Fruit fly (Drosophila melanogaster) whole organism, embryonic: Measurements from ENCODE around the gene RabX6.

Experiments
- Aef1 ChIP-seq: fragments of 200-800 bp; sonication (Bioruptor generic); IDR thresholded peaks from 3 replicates; pipeline ENCODE4 v1.3.6; 2022; ENCODE audit warnings: missing biosample characterization, missing genetic modification characterization
- Atf-2 ChIP-seq: fragments of 200-800 bp; sonication (Bioruptor generic); optimal IDR thresholded peaks from 2 replicates; lab custom pipeline; 2016; ENCODE audit warnings: missing biosample characterization, missing genetic modification characterization
- Bteb2 ChIP-seq: fragments of 200-800 bp; sonication (Bioruptor generic); optimal IDR thresholded peaks from 2 replicates; lab custom pipeline; 2016; ENCODE audit warnings: missing biosample characterization, missing genetic modification characterization
- C15 ChIP-seq: fragments of 200-800 bp; sonication (Bioruptor generic); IDR thresholded peaks from 3 replicates; pipeline ENCODE4 v1.3.6; 2022; ENCODE audit warnings: missing biosample characterization, missing genetic modification characterization
- CG12219 ChIP-seq: fragments of 200-800 bp; sonication (Bioruptor generic); optimal IDR thresholded peaks from 3 replicates; lab custom pipeline; 2018; ENCODE audit warnings: missing biosample characterization, mild to moderate bottlenecking, missing genetic modification characterization
- CG13296 ChIP-seq: fragments of 200-800 bp; sonication (Bioruptor generic); optimal IDR thresholded peaks from 3 replicates; lab custom pipeline; 2018; ENCODE audit warnings: missing biosample characterization, mild to moderate bottlenecking, missing genetic modification characterization
- CG15011 ChIP-seq: fragments of 200-800 bp; sonication (Bioruptor generic); optimal IDR thresholded peaks from 3 replicates; lab custom pipeline; 2018; ENCODE audit warnings: missing biosample characterization, mild to moderate bottlenecking, missing genetic modification characterization
- CG2116 ChIP-seq: fragments of 200-800 bp; sonication (Bioruptor generic); optimal IDR thresholded peaks from 3 replicates; lab custom pipeline; 2018; ENCODE audit warnings: missing biosample characterization, mild to moderate bottlenecking, missing genetic modification characterization
- CG2120 ChIP-seq: fragments of 200-800 bp; sonication (Bioruptor generic); optimal IDR thresholded peaks from 3 replicates; lab custom pipeline; 2016; ENCODE audit warnings: missing biosample characterization, missing genetic modification characterization
- CG2678 ChIP-seq: fragments of 200-800 bp; sonication (Bioruptor generic); optimal IDR thresholded peaks from 3 replicates; lab custom pipeline; 2019; ENCODE audit warnings: missing biosample characterization, mild to moderate bottlenecking, missing genetic modification characterization, moderate library complexity
- CG30020 ChIP-seq: fragments of 200-800 bp; optimal IDR thresholded peaks from 2 replicates; lab custom pipeline; 2019; ENCODE audit warnings: missing biosample characterization, mild to moderate bottlenecking, missing genetic modification characterization, moderate library complexity
- CG4282 ChIP-seq: fragments of 200-800 bp; sonication (Bioruptor generic); optimal IDR thresholded peaks from 2 replicates; lab custom pipeline; 2016; ENCODE audit warnings: missing biosample characterization, missing genetic modification characterization
- CG4360 ChIP-seq: fragments of 200-800 bp; sonication (Bioruptor generic); IDR thresholded peaks from 2 replicates; pipeline ENCODE4 v1.3.6; 2022; ENCODE audit warnings: missing biosample characterization, missing genetic modification characterization
- CG6272 ChIP-seq: fragments of 200-800 bp; sonication (Bioruptor generic); IDR thresholded peaks from 2 replicates; pipeline ENCODE4 v1.3.6; 2022; ENCODE audit warnings: missing biosample characterization, missing genetic modification characterization
- CG7556 ChIP-seq: fragments of 200-800 bp; sonication (Bioruptor generic); optimal IDR thresholded peaks from 2 replicates; lab custom pipeline; 2017; ENCODE audit warnings: missing biosample characterization, mild to moderate bottlenecking, missing genetic modification characterization
- CG8388 ChIP-seq: fragments of 200-800 bp; sonication (Bioruptor generic); optimal IDR thresholded peaks from 2 replicates; lab custom pipeline; 2019; ENCODE audit warnings: missing biosample characterization, mild to moderate bottlenecking, missing genetic modification characterization, moderate library complexity
- CG8478 ChIP-seq: fragments of >200 bp; optimal IDR thresholded peaks from 2 replicates; lab custom pipeline; 2018
- Dp ChIP-seq: fragments of 200-800 bp; sonication (Bioruptor generic); optimal IDR thresholded peaks from 2 replicates; lab custom pipeline; 2018; ENCODE audit warnings: missing biosample characterization, mild to moderate bottlenecking, missing genetic modification characterization, moderate library complexity
- Ets65A ChIP-seq: fragments of 200-800 bp; sonication (Bioruptor generic); peaks from one replicate; lab custom pipeline; 2016; ENCODE audit warnings: missing biosample characterization, missing genetic modification characterization
- Gug ChIP-seq: fragments of 200-800 bp; sonication (Bioruptor generic); IDR thresholded peaks from 4 replicates; pipeline ENCODE4 v1.3.6; 2022; ENCODE audit warnings: missing biosample characterization, missing genetic modification characterization
- Hr3 ChIP-seq: fragments of 200-800 bp; sonication (Bioruptor generic); optimal IDR thresholded peaks from 3 replicates; lab custom pipeline; 2016; ENCODE audit warnings: missing biosample characterization, missing genetic modification characterization
- Hr78 ChIP-seq, 2 experiments: fragments of 200-800 bp in 1 of 2; fragments of >200 bp in 1 of 2; sonication (Bioruptor generic) in 1 of 2; optimal IDR thresholded peaks; 2 replicates each; lab custom pipeline; 2017 to 2019; ENCODE audit warnings: missing biosample characterization in 2 of 2, missing genetic modification characterization in 2 of 2, mild to moderate bottlenecking in 1 of 2, moderate library complexity in 1 of 2
- Hsf ChIP-seq: fragments of 200-800 bp; sonication (Bioruptor generic); optimal IDR thresholded peaks from 3 replicates; lab custom pipeline; 2016; ENCODE audit warnings: missing biosample characterization, missing genetic modification characterization
- Myb ChIP-seq: fragments of 200-800 bp; sonication (Bioruptor generic); optimal IDR thresholded peaks from 2 replicates; lab custom pipeline; 2016; ENCODE audit warnings: missing biosample characterization, missing genetic modification characterization
- NC2β ChIP-seq: fragments of 200-800 bp; sonication (Bioruptor generic); optimal IDR thresholded peaks from 2 replicates; lab custom pipeline; 2016; ENCODE audit warnings: missing biosample characterization, missing genetic modification characterization
- NK7.1 ChIP-seq: fragments of 200-800 bp; sonication (Bioruptor generic); optimal IDR thresholded peaks from 3 replicates; lab custom pipeline; 2016; ENCODE audit warnings: missing biosample characterization, missing genetic modification characterization
- NfI ChIP-seq: fragments of 200-800 bp; sonication (Bioruptor generic); optimal IDR thresholded peaks from 3 replicates; lab custom pipeline; 2018; ENCODE audit warnings: missing biosample characterization, mild to moderate bottlenecking, missing genetic modification characterization, moderate library complexity
- Ptx1 ChIP-seq: fragments of 200-800 bp; sonication (Bioruptor generic); IDR thresholded peaks from 2 replicates; pipeline ENCODE4 v1.3.6; 2022; ENCODE audit warnings: missing biosample characterization, missing genetic modification characterization
- Six4 ChIP-seq: fragments of 200-800 bp; sonication (Bioruptor generic); optimal IDR thresholded peaks from 2 replicates; lab custom pipeline; 2016; ENCODE audit warnings: missing biosample characterization, missing genetic modification characterization
- Sox102F ChIP-seq: fragments of 200-800 bp; sonication (Bioruptor generic); optimal IDR thresholded peaks from 2 replicates; lab custom pipeline; 2018; ENCODE audit warnings: missing biosample characterization, mild to moderate bottlenecking, missing genetic modification characterization, moderate library complexity
- Trl ChIP-seq, 3 experiments: fragments of >200 bp in 2 of 3; fragments of 200-800 bp in 1 of 3; sonication (Bioruptor generic) in 1 of 3; optimal IDR thresholded peaks; 2 replicates in 1 of 3; 3 replicates in 2 of 3; lab custom pipeline; 2016 to 2017; ENCODE audit warnings: missing biosample characterization in 1 of 3, missing genetic modification characterization in 1 of 3
- Xrp1 ChIP-seq: fragments of 200-800 bp; sonication (Bioruptor generic); IDR thresholded peaks from 2 replicates; pipeline ENCODE4 v1.3.6; 2022; ENCODE audit warnings: missing biosample characterization, missing genetic modification characterization
- aop ChIP-seq: fragments of 200-800 bp; sonication (Bioruptor generic); IDR thresholded peaks from 2 replicates; pipeline ENCODE4 v1.3.6; 2022; ENCODE audit warnings: missing biosample characterization, missing genetic modification characterization
- cg ChIP-seq: fragments of 200-800 bp; sonication (Bioruptor generic); optimal IDR thresholded peaks from 3 replicates; lab custom pipeline; 2019; ENCODE audit warnings: missing biosample characterization, mild to moderate bottlenecking, missing genetic modification characterization, moderate library complexity
- chinmo ChIP-seq: fragments of 200-800 bp; sonication (Bioruptor generic); IDR thresholded peaks from 4 replicates; pipeline ENCODE4 v1.3.6; 2022; ENCODE audit warnings: missing biosample characterization, missing genetic modification characterization; ENCODE audit not compliant: partially characterized antibody
- chn ChIP-seq: fragments of 200-800 bp; sonication (Bioruptor generic); optimal IDR thresholded peaks from 2 replicates; lab custom pipeline; 2016; ENCODE audit warnings: missing biosample characterization, missing genetic modification characterization
- ftz-f1 ChIP-seq: fragments of 200-800 bp; sonication (Bioruptor generic); optimal IDR thresholded peaks from 2 replicates; lab custom pipeline; 2016; ENCODE audit warnings: missing biosample characterization, missing genetic modification characterization
- ham ChIP-seq: fragments of 200-800 bp; sonication (Bioruptor generic); IDR thresholded peaks from 2 replicates; pipeline ENCODE4 v1.3.6; 2022; ENCODE audit warnings: missing biosample characterization, missing genetic modification characterization
- jumu ChIP-seq: fragments of 200-800 bp; sonication (Bioruptor generic); optimal IDR thresholded peaks from 3 replicates; lab custom pipeline; 2016; ENCODE audit warnings: missing biosample characterization, missing genetic modification characterization
- mirr ChIP-seq: fragments of 200-800 bp; sonication (Bioruptor generic); optimal IDR thresholded peaks from 3 replicates; lab custom pipeline; 2018; ENCODE audit warnings: missing biosample characterization, mild to moderate bottlenecking, missing genetic modification characterization
- odd ChIP-seq: fragments of 200-800 bp; sonication (Bioruptor generic); optimal IDR thresholded peaks from 2 replicates; lab custom pipeline; 2017; ENCODE audit warnings: missing biosample characterization, mild to moderate bottlenecking, missing genetic modification characterization
- pan ChIP-seq, 4 experiments: fragments of >200 bp in 3 of 4; fragments of 200-800 bp in 1 of 4; sonication (Bioruptor generic) in 1 of 4; optimal IDR thresholded peaks in 3 of 4; IDR thresholded peaks in 1 of 4; 2 replicates each; pipeline versions ENCODE4 v1.3.6 to Lab custom; 2017 to 2022; ENCODE audit warnings: missing biosample characterization in 2 of 4, missing genetic modification characterization in 2 of 4, mixed read lengths in 1 of 4
- pfk ChIP-seq: fragments of 200-800 bp; sonication (Bioruptor generic); optimal IDR thresholded peaks from 2 replicates; lab custom pipeline; 2018; ENCODE audit warnings: missing biosample characterization, mild to moderate bottlenecking, missing genetic modification characterization, moderate library complexity
- schlank ChIP-seq: fragments of 200-800 bp; sonication (Bioruptor generic); optimal IDR thresholded peaks from 2 replicates; lab custom pipeline; 2018; ENCODE audit warnings: missing biosample characterization, mild to moderate bottlenecking, missing genetic modification characterization
- sens ChIP-seq: fragments of 200-800 bp; sonication (Bioruptor generic); peaks from one replicate; lab custom pipeline; 2016; ENCODE audit warnings: missing biosample characterization, missing genetic modification characterization
- slbo ChIP-seq: fragments of 200-800 bp; sonication (Bioruptor generic); IDR thresholded peaks from 2 replicates; pipeline ENCODE4 v1.3.6; 2022; ENCODE audit warnings: missing biosample characterization, missing genetic modification characterization
- sr ChIP-seq: fragments of 200-800 bp; sonication (Bioruptor generic); IDR thresholded peaks from 3 replicates; pipeline ENCODE4 v1.3.6; 2022; ENCODE audit warnings: missing biosample characterization, missing genetic modification characterization
- zf30C ChIP-seq: fragments of 200-800 bp; sonication (Bioruptor generic); optimal IDR thresholded peaks from 3 replicates; lab custom pipeline; 2018; ENCODE audit warnings: missing biosample characterization, mild to moderate bottlenecking, missing genetic modification characterization

RabX6 gene

dm6 chr3L:682420-682882, 7.9 kb upstream of the RabX6 start, which contains the start of gene CG3386 (continued):
- TF ChIP-seq sens (GFP tag; lab: Kevin White, UChicago) (peak; percentile 46), Ets65A (GFP tag; lab: Kevin White, UChicago) (peak; percentile 62)

- no peak for TF ChIP-seq Xrp1
- TF ChIP-seq CG12219: no peak
- peak; percentile 36 for TF ChIP-seq slbo (GFP tag; lab: Robert Waterston, UW)
- no peak for TF ChIP-seq CG6272
- TF ChIP-seq mirr (GFP tag; lab: Kevin White, UChicago): no peak
- TF ChIP-seq Hr3: no peak
- TF ChIP-seq CG8388: no peak
- TF ChIP-seq odd (GFP tag; lab: Kevin White, UChicago): no peak
- no peak for TF ChIP-seq NK7.1 (GFP tag; lab: Kevin White, UChicago)
- no peak for TF ChIP-seq CG2116 (GFP tag; lab: Kevin White, UChicago)
- TF ChIP-seq ftz-f1 (GFP tag; lab: Kevin White, UChicago): no peak
- peak; percentile 6 for TF ChIP-seq CG7556 (GFP tag; lab: Kevin White, UChicago)
- no peak for TF ChIP-seq cg (GFP tag; lab: Kevin White, UChicago)
- TF ChIP-seq ham (GFP tag; lab: Robert Waterston, UW): no peak
- TF ChIP-seq Ets65A (GFP tag; lab: Kevin White, UChicago): peak; percentile 71
- TF ChIP-seq chinmo (GFP tag; lab: Robert Waterston, UW): no peak
- TF ChIP-seq chn (GFP tag; lab: Kevin White, UChicago): peak; percentile 19
- TF ChIP-seq pan (optimal IDR thresholded peaks at IDR 0.05; lab: Kevin White, UChicago): no peak
- TF ChIP-seq pan (GFP tag; optimal IDR thresholded peaks at IDR 0.05 in 1 of 2, IDR thresholded peaks at IDR 0.05 in 1 of 2): no peak
- 0 out of 2 replicates have a peak, but pooled peaks have one; percentile 9 for TF ChIP-seq Ptx1
- TF ChIP-seq Myb (GFP tag; lab: Kevin White, UChicago): peak; percentile 5
- TF ChIP-seq CG4360 (GFP tag; lab: Robert Waterston, UW): peak; percentile 87
- TF ChIP-seq CG2678 (tag; lab: Kevin White, UChicago): peak; percentile 17
- no peak for TF ChIP-seq Gug
- TF ChIP-seq Atf-2 (GFP tag; lab: Kevin White, UChicago): no peak
- TF ChIP-seq schlank (tag; lab: Kevin White, UChicago): no peak
- TF ChIP-seq pfk: no peak
- no peak for TF ChIP-seq NC2β
- peak; percentile 0 for TF ChIP-seq Hsf (GFP tag; lab: Kevin White, UChicago)
- no peak for TF ChIP-seq Six4 (GFP tag; lab: Kevin White, UChicago)
- TF ChIP-seq Trl (optimal IDR thresholded peaks at IDR 0.05; lab: Kevin White, UChicago): no peak
- no peak for TF ChIP-seq Trl (GFP tag; optimal IDR thresholded peaks at IDR 0.05; lab: Kevin White, UChicago)
- TF ChIP-seq CG2120 (GFP tag; lab: Kevin White, UChicago): peak; percentile 31
- peak; percentile 32; the same call in 1 of the 3 replicates for TF ChIP-seq Aef1 (GFP tag; lab: Robert Waterston, UW)
- TF ChIP-seq CG4282 (GFP tag; lab: Kevin White, UChicago): no peak
- no peak for TF ChIP-seq NfI (GFP tag; lab: Kevin White, UChicago)
- peak; percentile 88 for TF ChIP-seq CG8478 (lab: Kevin White, UChicago)
- TF ChIP-seq C15 (GFP tag; lab: Robert Waterston, UW): no peak
- peak; percentile 90 for TF ChIP-seq sr (GFP tag; lab: Robert Waterston, UW)
- no peak for TF ChIP-seq jumu
- TF ChIP-seq aop: no peak
- TF ChIP-seq CG13296 (GFP tag; lab: Kevin White, UChicago): no peak
- TF ChIP-seq Bteb2 (GFP tag; lab: Kevin White, UChicago): no peak
- TF ChIP-seq Hr78 (GFP tag; optimal IDR thresholded peaks at IDR 0.05; lab: Kevin White, UChicago): no peak
- no peak for TF ChIP-seq zf30C (GFP tag; lab: Kevin White, UChicago)
- TF ChIP-seq CG30020 (tag; lab: Kevin White, UChicago): no peak
- no peak for TF ChIP-seq Dp (GFP tag; lab: Kevin White, UChicago)
- TF ChIP-seq Sox102F (GFP tag; lab: Kevin White, UChicago): peak; percentile 15
- TF ChIP-seq CG15011 (GFP tag; lab: Kevin White, UChicago): no peak
Measured at dm6 chr3L:684749-685440, 5.4 kb upstream of the RabX6 start.
